Worm (Caenorhabditis elegans) whole organism, L3 larva: ENCODE measurements around the gene mrps-22.

Source experiments
- ama-1 ChIP-seq: fragments of 150-350 bp; optimal IDR thresholded peaks from 2 replicates; lab custom pipeline; 2018
- ceh-9 ChIP-seq: sonication (generic microtip); optimal IDR thresholded peaks from 2 replicates; lab custom pipeline; 2018; ENCODE audit warnings: missing biosample characterization, missing genetic modification characterization
- elt-1 ChIP-seq: fragments of 150-350 bp; optimal IDR thresholded peaks from 2 replicates; lab custom pipeline; 2014; ENCODE audit warnings: missing biosample characterization, missing genetic modification characterization
- fkh-10 ChIP-seq: sonication (generic microtip); optimal IDR thresholded peaks from 2 replicates; lab custom pipeline; 2017; ENCODE audit warnings: missing biosample characterization, missing genetic modification reagents, missing genetic modification characterization
- fos-1 ChIP-seq: fragments of 150-350 bp; optimal IDR thresholded peaks from 2 replicates; lab custom pipeline; 2014; ENCODE audit warnings: missing biosample characterization, missing genetic modification characterization
- mdl-1 ChIP-seq: fragments of 150-350 bp; optimal IDR thresholded peaks from 2 replicates; lab custom pipeline; 2014; ENCODE audit warnings: missing biosample characterization, missing genetic modification characterization
- mml-1 ChIP-seq: fragments of 150-350 bp; sonication (generic microtip); optimal IDR thresholded peaks from 3 replicates; lab custom pipeline; 2014; ENCODE audit warnings: missing biosample characterization, missing genetic modification characterization
- nhr-12 ChIP-seq: fragments of 150-350 bp; optimal IDR thresholded peaks from 2 replicates; lab custom pipeline; 2014; ENCODE audit warnings: missing biosample characterization, missing genetic modification characterization
- tbx-2 ChIP-seq: sonication (generic microtip); optimal IDR thresholded peaks from 2 replicates; lab custom pipeline; 2016; ENCODE audit warnings: mild to moderate bottlenecking, missing genetic modification characterization, missing compliant biosample characterization
- zag-1 ChIP-seq: fragments of 150-350 bp; optimal IDR thresholded peaks from 2 replicates; lab custom pipeline; 2014; ENCODE audit warnings: missing biosample characterization, missing genetic modification characterization
- ztf-4 ChIP-seq: fragments of 150-350 bp; optimal IDR thresholded peaks from 2 replicates; lab custom pipeline; 2014; ENCODE audit warnings: missing biosample characterization, missing genetic modification characterization

DNA sequence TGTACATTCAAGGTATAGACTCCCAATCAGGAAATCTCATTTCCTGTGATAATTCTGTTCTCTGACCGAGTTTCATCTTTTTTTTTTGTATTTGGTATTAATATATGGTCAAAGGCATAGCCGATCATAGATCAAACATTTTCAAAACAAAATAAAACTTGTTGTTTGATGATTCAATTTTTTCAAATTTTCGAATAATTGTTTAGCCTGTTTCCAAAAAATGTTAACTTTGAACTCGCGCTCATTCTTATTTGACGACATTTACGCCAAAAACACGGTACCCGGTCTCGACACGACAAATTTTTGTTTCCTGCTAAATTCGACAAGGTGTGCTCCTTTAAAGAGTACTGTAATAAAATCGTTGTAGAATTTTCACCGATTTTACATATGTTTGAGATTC, 26.4 kb downstream of the mrps-22 start:
- TF ChIP-seq fos-1 (tag; lab: Kevin White, UChicago) = no peak
- TF ChIP-seq ama-1 (lab: Kevin White, UChicago) = no peak
- TF ChIP-seq ceh-9 (tag; lab: Kevin White, UChicago) = no peak
- TF ChIP-seq ztf-4 (tag; lab: Kevin White, UChicago) = no peak
- TF ChIP-seq nhr-12 (tag; lab: Kevin White, UChicago) = no peak
- TF ChIP-seq tbx-2 (tag; lab: Kevin White, UChicago) = no peak
- no peak for TF ChIP-seq mdl-1 (tag; lab: Kevin White, UChicago)
- TF ChIP-seq elt-1 (tag; lab: Kevin White, UChicago) = no peak
- TF ChIP-seq mml-1 = no peak
- TF ChIP-seq fkh-10 (GFP tag; lab: Kevin White, UChicago) = no peak
- no peak for TF ChIP-seq zag-1 (tag; lab: Kevin White, UChicago)
